Fruit fly (Drosophila melanogaster) whole organism, prepupa: Measurements from ENCODE around the gene Mul1.

ENCODE experiments used
- CG10631 ChIP-seq: fragments of 200-800 bp; sonication (Bioruptor generic); optimal IDR thresholded peaks from 2 replicates; lab custom pipeline; 2016; ENCODE audit warnings: missing biosample characterization, missing genetic modification characterization
- CG11294 ChIP-seq: fragments of 200-800 bp; sonication (Bioruptor generic); IDR thresholded peaks from 2 replicates; pipeline ENCODE4 v1.3.6; 2022; ENCODE audit warnings: missing biosample characterization, missing genetic modification characterization
- CG6276 ChIP-seq: fragments of 200-800 bp; sonication (Bioruptor generic); optimal IDR thresholded peaks from 2 replicates; lab custom pipeline; 2017; ENCODE audit warnings: missing biosample characterization, mild to moderate bottlenecking, missing genetic modification characterization
- CG6854 ChIP-seq: fragments of 200-800 bp; sonication (Bioruptor generic); optimal IDR thresholded peaks from 2 replicates; lab custom pipeline; 2017; ENCODE audit warnings: missing biosample characterization, mild to moderate bottlenecking, missing genetic modification characterization
- Eip78C ChIP-seq: fragments of 200-800 bp; sonication (Bioruptor generic); peaks from one replicate; lab custom pipeline; 2016; ENCODE audit warnings: missing biosample characterization, missing genetic modification characterization
- Eip93F ChIP-seq: fragments of 200-800 bp; sonication (Bioruptor generic); optimal IDR thresholded peaks from 2 replicates; lab custom pipeline; 2016; ENCODE audit warnings: missing biosample characterization, mild to moderate bottlenecking, missing genetic modification characterization
- OdsH ChIP-seq: fragments of 200-800 bp; sonication (Bioruptor generic); optimal IDR thresholded peaks from 3 replicates; lab custom pipeline; 2016; ENCODE audit warnings: missing biosample characterization, missing genetic modification characterization
- Sox102F ChIP-seq: fragments of 200-800 bp; sonication (Bioruptor generic); optimal IDR thresholded peaks from 2 replicates; lab custom pipeline; 2016; ENCODE audit warnings: missing biosample characterization, mild to moderate bottlenecking, missing genetic modification characterization
- fd85E ChIP-seq: fragments of 200-800 bp; sonication (Bioruptor generic); optimal IDR thresholded peaks from 3 replicates; lab custom pipeline; 2016; ENCODE audit warnings: missing biosample characterization, missing genetic modification characterization
- spab ChIP-seq: fragments of 200-800 bp; sonication (Bioruptor generic); optimal IDR thresholded peaks from 2 replicates; lab custom pipeline; 2017; ENCODE audit warnings: missing biosample characterization, mild to moderate bottlenecking, missing genetic modification characterization, missing genetic modification reagents
- ss ChIP-seq, 2 experiments: fragments of 200-800 bp; sonication (Bioruptor generic); optimal IDR thresholded peaks; 2 replicates in 1 of 2; 3 replicates in 1 of 2; lab custom pipeline; 2017 to 2018; ENCODE audit warnings: mild to moderate bottlenecking in 2 of 2, missing biosample characterization in 2 of 2, missing genetic modification characterization in 2 of 2, moderate library complexity in 1 of 2

dm6 chr3L:4018228-4018928 lies 2.9 kb upstream of the Mul1 start, which contains the start of gene FoxL1:
- no peak for TF ChIP-seq OdsH
- no peak for TF ChIP-seq Sox102F (GFP tag; lab: Kevin White, UChicago)
- no peak for TF ChIP-seq spab (GFP tag; lab: Kevin White, UChicago)
- no peak for TF ChIP-seq CG6854
- TF ChIP-seq Eip78C (GFP tag; lab: Kevin White, UChicago), result no peak
- no peak for TF ChIP-seq Eip93F
- no peak for TF ChIP-seq ss (GFP tag; optimal IDR thresholded peaks at IDR 0.05; lab: Kevin White, UChicago)
- TF ChIP-seq fd85E (GFP tag; lab: Kevin White, UChicago), result no peak
- TF ChIP-seq CG6276 (GFP tag; lab: Kevin White, UChicago), result no peak
- no peak for TF ChIP-seq CG11294
- no peak for TF ChIP-seq CG10631 (GFP tag; lab: Kevin White, UChicago)
